Worm (Caenorhabditis elegans): ENCODE measurements around the gene srlf-18.

Gene srlf-18

DNA sequence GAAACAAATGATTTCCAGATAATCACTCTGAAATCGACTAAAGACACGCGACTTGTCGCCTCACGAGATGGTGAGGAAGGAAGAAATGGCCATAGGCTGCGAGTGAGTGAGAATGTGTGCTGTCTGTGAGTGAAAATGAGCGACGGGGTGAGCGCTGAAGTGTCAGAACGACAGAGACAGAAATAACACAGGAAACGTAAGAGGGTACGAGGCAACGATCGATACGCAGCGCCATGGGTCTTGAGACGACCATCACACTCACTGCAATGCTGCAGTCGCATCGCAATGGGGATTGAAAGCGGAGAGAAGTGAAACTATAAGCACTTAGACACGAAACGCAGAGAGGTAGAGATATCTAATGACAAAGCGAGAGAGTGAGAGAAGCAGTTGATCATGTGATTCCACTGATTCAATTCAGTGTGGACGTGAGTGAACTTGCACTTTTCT is 18.5 kb downstream of the srlf-18 start:
- TF ChIP-seq hlh-4 (tag; optimal IDR thresholded peaks at IDR 0.05), result no peak
- peak; percentile 95 for TF ChIP-seq nhr-77 (tag; optimal IDR thresholded peaks at IDR 0.05)
- TF ChIP-seq dpl-1 (GFP tag; optimal IDR thresholded peaks at IDR 0.05), result peak; percentile 69 to 75 (median 73)
- TF ChIP-seq isw-1 (GFP tag; IDR thresholded peaks at IDR 0.05), result peak; percentile 84
- TF ChIP-seq nhr-11 (tag; optimal IDR thresholded peaks at IDR 0.05), result peak; percentile 90
- no peak for TF ChIP-seq alr-1 (tag; optimal IDR thresholded peaks at IDR 0.05; ENCODE audit: borderline replicate concordance)
- TF ChIP-seq unc-98 (GFP tag; IDR thresholded peaks at IDR 0.05), result no peak; the same call in 1 of the 2 replicates
- TF ChIP-seq lin-39 (tag; optimal IDR thresholded peaks at IDR 0.05), result peak; percentile 83
- peak; percentile 97 for TF ChIP-seq tbx-2 (tag; optimal IDR thresholded peaks at IDR 0.05)
- TF ChIP-seq C04F5.9 (tag; optimal IDR thresholded peaks at IDR 0.05), result peak; percentile 67
- no peak for TF ChIP-seq nhr-84 (tag; optimal IDR thresholded peaks at IDR 0.05)
- no peak for TF ChIP-seq sptf-1 (tag; optimal IDR thresholded peaks at IDR 0.05)
- TF ChIP-seq lin-14 (GFP tag; optimal IDR thresholded peaks at IDR 0.05), result peak; percentile 98
- peak; percentile 42 for TF ChIP-seq sup-37 (GFP tag; optimal IDR thresholded peaks at IDR 0.05)
- TF ChIP-seq lsy-2 (tag; optimal IDR thresholded peaks at IDR 0.05), result peak; percentile 91 to 94
- TF ChIP-seq ceh-90 (tag; optimal IDR thresholded peaks at IDR 0.05), result no peak
- 0 out of 2 replicates have a peak, but pooled peaks have one; percentile 52 for TF ChIP-seq ceh-88 (GFP tag; IDR thresholded peaks at IDR 0.05)
- peak; percentile 90 for TF ChIP-seq nhr-90 (tag; optimal IDR thresholded peaks at IDR 0.05; ENCODE audit: poor library complexity)
- peak; percentile 57 for TF ChIP-seq fkh-4 (tag; optimal IDR thresholded peaks at IDR 0.05; ENCODE audit: borderline replicate concordance)
- TF ChIP-seq F16B12.6 (tag; optimal IDR thresholded peaks at IDR 0.05), result peak; percentile 34
- TF ChIP-seq skn-1 (tag; optimal IDR thresholded peaks at IDR 0.05), result peak; percentile 73
- TF ChIP-seq grh-1 (GFP tag; IDR thresholded peaks at IDR 0.05), result peak; percentile 76
- peak; percentile 93 for TF ChIP-seq dsc-1 (tag; optimal IDR thresholded peaks at IDR 0.05)
- TF ChIP-seq mep-1 (tag; optimal IDR thresholded peaks at IDR 0.05), result peak; percentile 96
- TF ChIP-seq elt-3 (tag; optimal IDR thresholded peaks at IDR 0.05), result peak in 4 of 6 experiments; percentile 28 to 90 (median 75)
- TF ChIP-seq vab-15 (tag; optimal IDR thresholded peaks at IDR 0.05), result peak; percentile 63
- TF ChIP-seq ztf-11 (tag; optimal IDR thresholded peaks at IDR 0.05), result peak in 1 of 2 experiments; percentile 77
- TF ChIP-seq zag-1 (tag; optimal IDR thresholded peaks at IDR 0.05), result peak; percentile 100
- peak; percentile 65 for TF ChIP-seq sox-4 (tag; optimal IDR thresholded peaks at IDR 0.05)
- peak; percentile 91 for TF ChIP-seq fos-1 (tag; optimal IDR thresholded peaks at IDR 0.05)
- peak; percentile 65 for TF ChIP-seq elt-2 (tag; optimal IDR thresholded peaks at IDR 0.05)
- no peak for TF ChIP-seq Y116A8C.19 (tag; optimal IDR thresholded peaks at IDR 0.05; ENCODE audit: borderline replicate concordance)
- TF ChIP-seq rnt-1 (tag; optimal IDR thresholded peaks at IDR 0.05), result peak; percentile 84
- TF ChIP-seq nhr-19 (GFP tag; conservative IDR thresholded peaks at IDR 0.05), result peak; percentile 91
- TF ChIP-seq unc-62 (GFP tag; optimal IDR thresholded peaks at IDR 0.05), result no peak
- peak; percentile 86 for TF ChIP-seq blmp-1 (tag; optimal IDR thresholded peaks at IDR 0.05)
- peak; percentile 98 for TF ChIP-seq snu-23 (GFP tag; optimal IDR thresholded peaks at IDR 0.05)
- peak; percentile 98 for TF ChIP-seq nhr-85 (tag)
- no peak for TF ChIP-seq nhr-28 (tag; optimal IDR thresholded peaks at IDR 0.05)
- TF ChIP-seq ces-1 (GFP tag; optimal IDR thresholded peaks at IDR 0.05), result no peak
- peak; percentile 96 for TF ChIP-seq swsn-7 (tag; optimal IDR thresholded peaks at IDR 0.05)
- TF ChIP-seq efl-3 (GFP tag; optimal IDR thresholded peaks at IDR 0.05), result no peak
- no peak for TF ChIP-seq nhr-76 (tag; optimal IDR thresholded peaks at IDR 0.05)
- peak; percentile 95 for TF ChIP-seq ztf-4 (tag; optimal IDR thresholded peaks at IDR 0.05)
- TF ChIP-seq snpc-4 (tag; optimal IDR thresholded peaks at IDR 0.05), result peak; percentile 71
- no peak for TF ChIP-seq nhr-12 (tag; optimal IDR thresholded peaks at IDR 0.05)
- peak; percentile 32 to 66 for TF ChIP-seq egl-27 (tag; optimal IDR thresholded peaks at IDR 0.05)
- no peak for TF ChIP-seq lin-15B (tag; optimal IDR thresholded peaks at IDR 0.05)
- peak; percentile 87 for TF ChIP-seq irx-1 (tag; optimal IDR thresholded peaks at IDR 0.05)
- peak; percentile 96 for TF ChIP-seq nhr-47 (tag; optimal IDR thresholded peaks at IDR 0.05)
- TF ChIP-seq lin-35 (GFP tag; optimal IDR thresholded peaks at IDR 0.05), result peak; percentile 85 to 87
- TF ChIP-seq ceh-82 (tag; optimal IDR thresholded peaks at IDR 0.05), result peak; percentile 80 to 92 (median 90)
- TF ChIP-seq nhr-71 (tag; optimal IDR thresholded peaks at IDR 0.05), result peak; percentile 99

All from whole organism, L1 larva.